Worm (Caenorhabditis elegans) whole organism, late embryonic: ENCODE data around the gene amt-4.

Experiments used
- F13H6.1 ChIP-seq: sonication (generic microtip); optimal IDR thresholded peaks from 2 replicates; lab custom pipeline; 2016; ENCODE audit warnings: missing genetic modification characterization, missing compliant biosample characterization
- ceh-34 ChIP-seq: sonication (generic microtip); optimal IDR thresholded peaks from 2 replicates; lab custom pipeline; 2016; ENCODE audit warnings: mild to moderate bottlenecking, missing genetic modification characterization, missing compliant biosample characterization
- ceh-6 ChIP-seq: fragments of 200-800 bp; sonication (Bioruptor generic); optimal IDR thresholded peaks from 2 replicates; lab custom pipeline; 2018; ENCODE audit warnings: mild to moderate bottlenecking, missing genetic modification characterization, missing compliant biosample characterization
- ceh-9 ChIP-seq: sonication (generic microtip); optimal IDR thresholded peaks from 2 replicates; lab custom pipeline; 2016; ENCODE audit warnings: mild to moderate bottlenecking, missing genetic modification characterization, inconsistent platforms, missing compliant biosample characterization
- dve-1 ChIP-seq: sonication (generic microtip); optimal IDR thresholded peaks from 2 replicates; lab custom pipeline; 2017; ENCODE audit warnings: antibody characterized with exemption, mild to moderate bottlenecking, missing genetic modification characterization, missing compliant biosample characterization
- elt-2 ChIP-seq: sonication (generic microtip); optimal IDR thresholded peaks from 2 replicates; lab custom pipeline; 2016; ENCODE audit warnings: missing genetic modification reagents, missing genetic modification characterization, missing compliant biosample characterization
- fkh-10 ChIP-seq: fragments of 150-350 bp; optimal IDR thresholded peaks from 2 replicates; lab custom pipeline; 2014; ENCODE audit warnings: missing biosample characterization, missing genetic modification reagents, missing genetic modification characterization
- lin-11 ChIP-seq: fragments of 200-800 bp; sonication (Bioruptor generic); optimal IDR thresholded peaks from 2 replicates; lab custom pipeline; 2018; ENCODE audit warnings: mild to moderate bottlenecking, missing genetic modification characterization, missing compliant biosample characterization
- madf-2 ChIP-seq: sonication (generic microtip); optimal IDR thresholded peaks from 2 replicates; lab custom pipeline; 2017; ENCODE audit warnings: missing genetic modification characterization, missing compliant biosample characterization
- nhr-11 ChIP-seq: fragments of 150-350 bp; optimal IDR thresholded peaks from 2 replicates; lab custom pipeline; 2014; ENCODE audit warnings: missing biosample characterization, missing genetic modification characterization
- pha-4 ChIP-seq: fragments of 150-350 bp; optimal IDR thresholded peaks from 2 replicates; lab custom pipeline; 2018; ENCODE audit warnings: missing biosample characterization, missing genetic modification reagents, missing genetic modification characterization
- pqm-1 ChIP-seq: sonication (generic microtip); optimal IDR thresholded peaks from 2 replicates; lab custom pipeline; 2016; ENCODE audit warnings: missing genetic modification characterization, missing compliant biosample characterization
- unc-55 ChIP-seq: sonication (generic microtip); optimal IDR thresholded peaks from 2 replicates; lab custom pipeline; 2017; ENCODE audit warnings: missing biosample characterization, missing genetic modification reagents, missing genetic modification characterization
- unc-86 ChIP-seq: sonication (generic microtip); optimal IDR thresholded peaks from 2 replicates; lab custom pipeline; 2016; ENCODE audit warnings: missing genetic modification characterization, missing compliant biosample characterization

ce11 chrX:4599526-4599925 is 34.4 kb downstream of the amt-4 start:
- TF ChIP-seq F13H6.1 (no peak), ceh-6 (GFP tag; lab: Kevin White, UChicago) (no peak), unc-86 (tag; lab: Kevin White, UChicago) (no peak), ceh-9 (no peak), pha-4 (no peak), madf-2 (tag; lab: Kevin White, UChicago) (no peak), dve-1 (tag; lab: Kevin White, UChicago) (no peak), nhr-11 (tag; lab: Kevin White, UChicago) (no peak), ceh-34 (tag; lab: Kevin White, UChicago) (no peak), lin-11 (tag; lab: Kevin White, UChicago) (no peak), elt-2 (no peak), fkh-10 (GFP tag; lab: Kevin White, UChicago) (no peak), pqm-1 (tag; lab: Kevin White, UChicago) (no peak), unc-55 (GFP tag; lab: Kevin White, UChicago) (no peak)
